Worm (Caenorhabditis elegans): ENCODE measurements around the gene R02E4.3.

R02E4.3 gene

ce11 chrX:4125165-4125803 is 23.4 kb upstream of the R02E4.3 start:
- TF ChIP-seq egl-5 (tag; optimal IDR thresholded peaks at IDR 0.05) = no peak

- TF ChIP-seq nfya-1 (tag; optimal IDR thresholded peaks at IDR 0.05; ENCODE audit: insufficient read depth) (no peak), aly-2 (tag; optimal IDR thresholded peaks at IDR 0.05) (no peak), tbx-2 (tag; optimal IDR thresholded peaks at IDR 0.05) (no peak), eor-1 (tag; optimal IDR thresholded peaks at IDR 0.05) (no peak), elt-2 (tag; optimal IDR thresholded peaks at IDR 0.05) (no peak), sea-2 (GFP tag; optimal IDR thresholded peaks at IDR 0.05) (no peak), nhr-11 (tag; optimal IDR thresholded peaks at IDR 0.05) (no peak), nhr-43 (tag; optimal IDR thresholded peaks at IDR 0.05; ENCODE audit: poor library complexity, severe bottlenecking) (no peak), egl-5 (tag; optimal IDR thresholded peaks at IDR 0.05) (no peak), nhr-67 (tag; optimal IDR thresholded peaks at IDR 0.05) (no peak), ceh-16 (tag; optimal IDR thresholded peaks at IDR 0.05) (no peak), snpc-4 (tag; optimal IDR thresholded peaks at IDR 0.05) (no peak), ceh-9 (tag; optimal IDR thresholded peaks at IDR 0.05) (no peak), fkh-2 (tag; optimal IDR thresholded peaks at IDR 0.05) (no peak), nhr-12 (tag; optimal IDR thresholded peaks at IDR 0.05) (no peak), nhr-25 (tag; optimal IDR thresholded peaks at IDR 0.05) (no peak), fkh-10 (GFP tag; optimal IDR thresholded peaks at IDR 0.05) (no peak), nhr-76 (tag; optimal IDR thresholded peaks at IDR 0.05) (no peak), ceh-28 (tag; optimal IDR thresholded peaks at IDR 0.05) (no peak)
These were observed 21.4 kb upstream of the R02E4.3 start for ce11 chrX:4123368-4123767.

ce11 chrX:4120935-4121334 is 19.0 kb upstream of the R02E4.3 start, which contains the start of gene F09F9.3:
TSS of gene F09F9.3 (minus strand) at chrX:4121035.
- no peak for TF ChIP-seq snpc-4 (tag; optimal IDR thresholded peaks at IDR 0.05)
- TF ChIP-seq elt-1 (tag; optimal IDR thresholded peaks at IDR 0.05) = no peak
- no peak for TF ChIP-seq elt-2 (tag; optimal IDR thresholded peaks at IDR 0.05)
- no peak for TF ChIP-seq mml-1 (tag; optimal IDR thresholded peaks at IDR 0.05)

- TF ChIP-seq lsy-12 (tag; optimal IDR thresholded peaks at IDR 0.05) = no peak
- no peak for TF ChIP-seq eor-1 (tag; optimal IDR thresholded peaks at IDR 0.05)
- TF ChIP-seq nhr-12 (tag; optimal IDR thresholded peaks at IDR 0.05) = no peak
- no peak for TF ChIP-seq egl-27 (tag; optimal IDR thresholded peaks at IDR 0.05)
- no peak for TF ChIP-seq skn-1 (tag; optimal IDR thresholded peaks at IDR 0.05)
- TF ChIP-seq lin-15B (tag; optimal IDR thresholded peaks at IDR 0.05) = no peak
- TF ChIP-seq ztf-11 (tag; optimal IDR thresholded peaks at IDR 0.05) = no peak
- TF ChIP-seq jun-1 (tag; optimal IDR thresholded peaks at IDR 0.05) = no peak
- no peak for TF ChIP-seq ztf-4 (tag; optimal IDR thresholded peaks at IDR 0.05)
- TF ChIP-seq sea-2 (GFP tag; optimal IDR thresholded peaks at IDR 0.05) = no peak
- TF ChIP-seq ceh-9 (tag; optimal IDR thresholded peaks at IDR 0.05) = no peak
- no peak for TF ChIP-seq nhr-43 (tag; optimal IDR thresholded peaks at IDR 0.05; ENCODE audit: poor library complexity, severe bottlenecking)
- no peak for TF ChIP-seq daf-12 (tag; optimal IDR thresholded peaks at IDR 0.05)
- TF ChIP-seq nhr-28 (tag; optimal IDR thresholded peaks at IDR 0.05) = no peak
- no peak for TF ChIP-seq snpc-4 (tag; optimal IDR thresholded peaks at IDR 0.05)
- TF ChIP-seq nhr-11 (tag; optimal IDR thresholded peaks at IDR 0.05) = no peak
- no peak for TF ChIP-seq nfya-1 (tag; optimal IDR thresholded peaks at IDR 0.05; ENCODE audit: insufficient read depth)
- TF ChIP-seq hmg-11 (tag; optimal IDR thresholded peaks at IDR 0.05) = no peak
- TF ChIP-seq ceh-16 (tag; optimal IDR thresholded peaks at IDR 0.05) = no peak
- no peak for TF ChIP-seq mml-1 (tag; optimal IDR thresholded peaks at IDR 0.05)
These were observed 15.7 kb upstream of the R02E4.3 start, which contains the start of gene F09F9.5 for ce11 chrX:4117626-4118025. TSS of gene F09F9.5 (plus strand) at chrX:4117926.

- no peak for TF ChIP-seq nhr-43 (tag; optimal IDR thresholded peaks at IDR 0.05; ENCODE audit: poor library complexity, severe bottlenecking)
- no peak for TF ChIP-seq nhr-28 (tag; optimal IDR thresholded peaks at IDR 0.05)
- no peak for TF ChIP-seq jun-1 (tag; optimal IDR thresholded peaks at IDR 0.05)
- TF ChIP-seq nhr-12 (tag; optimal IDR thresholded peaks at IDR 0.05) = no peak
- TF ChIP-seq nfya-1 (tag; optimal IDR thresholded peaks at IDR 0.05; ENCODE audit: insufficient read depth) = no peak
- no peak for TF ChIP-seq sea-2 (GFP tag; optimal IDR thresholded peaks at IDR 0.05)
- no peak for TF ChIP-seq egl-5 (tag; optimal IDR thresholded peaks at IDR 0.05)
- no peak for TF ChIP-seq ztf-4 (tag; optimal IDR thresholded peaks at IDR 0.05)
- TF ChIP-seq aly-2 (tag; optimal IDR thresholded peaks at IDR 0.05) = no peak
- TF ChIP-seq pqm-1 (tag; optimal IDR thresholded peaks at IDR 0.05) = no peak
- TF ChIP-seq pha-4 (tag; optimal IDR thresholded peaks at IDR 0.05) = no peak
- TF ChIP-seq nhr-23 (tag; optimal IDR thresholded peaks at IDR 0.05) = no peak
These were observed 13.1 kb upstream of the R02E4.3 start, which contains the start of gene F09F9.1 for ce11 chrX:4115026-4115425. TSS of gene F09F9.1 (plus strand) at chrX:4115326.

Data from whole organism, L3 larva.